Fruit fly (Drosophila melanogaster) whole organism, embryonic: Measurements from ENCODE around the gene CG14961.
A peak's percentile ranks its signal among the peaks of the same experiment; 100 is the strongest.

ENCODE experiments used
- Bteb2 ChIP-seq: fragments of 200-800 bp; sonication (Bioruptor generic); optimal IDR thresholded peaks from 2 replicates; lab custom pipeline; 2016; ENCODE audit warnings: missing biosample characterization, missing genetic modification characterization
- C15 ChIP-seq: fragments of 200-800 bp; sonication (Bioruptor generic); IDR thresholded peaks from 3 replicates; pipeline ENCODE4 v1.3.6; 2022; ENCODE audit warnings: missing biosample characterization, missing genetic modification characterization
- CG10366 ChIP-seq: fragments of 200-800 bp; sonication (Bioruptor generic); IDR thresholded peaks from 2 replicates; pipeline ENCODE4 v1.3.6; 2022; ENCODE audit warnings: missing biosample characterization, missing genetic modification characterization
- CG12219 ChIP-seq: fragments of 200-800 bp; sonication (Bioruptor generic); optimal IDR thresholded peaks from 3 replicates; lab custom pipeline; 2018; ENCODE audit warnings: missing biosample characterization, mild to moderate bottlenecking, missing genetic modification characterization
- CG14050 ChIP-seq: fragments of 200-800 bp; sonication (Bioruptor generic); IDR thresholded peaks from 3 replicates; pipeline ENCODE4 v1.3.6; 2022; ENCODE audit warnings: missing biosample characterization, missing genetic modification characterization
- CG1647 ChIP-seq: fragments of 200-800 bp; sonication (Bioruptor generic); optimal IDR thresholded peaks from 3 replicates; lab custom pipeline; 2016; ENCODE audit warnings: missing biosample characterization, missing genetic modification characterization
- CG16813 ChIP-seq: fragments of 200-800 bp; sonication (Bioruptor generic); IDR thresholded peaks from 3 replicates; pipeline ENCODE4 v1.3.6; 2022; ENCODE audit warnings: missing biosample characterization, missing genetic modification characterization; ENCODE audit not compliant: partially characterized antibody
- CG16863 ChIP-seq: fragments of 200-800 bp; sonication (Bioruptor generic); optimal IDR thresholded peaks from 3 replicates; lab custom pipeline; 2016; ENCODE audit warnings: missing biosample characterization, missing genetic modification characterization
- CG17328 ChIP-seq: fragments of 200-800 bp; sonication (Bioruptor generic); IDR thresholded peaks from 2 replicates; pipeline ENCODE4 v1.3.6; 2022; ENCODE audit warnings: missing biosample characterization, missing genetic modification characterization
- CG18262 ChIP-seq: fragments of 200-800 bp; optimal IDR thresholded peaks from 3 replicates; lab custom pipeline; 2019; ENCODE audit warnings: missing biosample characterization, mild to moderate bottlenecking, missing genetic modification characterization, moderate library complexity
- CG18599 ChIP-seq: fragments of 200-800 bp; sonication (Bioruptor generic); optimal IDR thresholded peaks from 3 replicates; lab custom pipeline; 2017; ENCODE audit warnings: missing biosample characterization, missing genetic modification characterization, mild to moderate bottlenecking, moderate library complexity, missing genetic modification reagents
- CG18764 ChIP-seq: fragments of 200-800 bp; sonication (Bioruptor generic); optimal IDR thresholded peaks from 3 replicates; lab custom pipeline; 2016; ENCODE audit warnings: missing biosample characterization, missing genetic modification characterization
- CG2129 ChIP-seq: fragments of 200-800 bp; sonication (Bioruptor generic); IDR thresholded peaks from 2 replicates; pipeline ENCODE4 v1.3.6; 2022; ENCODE audit warnings: missing biosample characterization, missing genetic modification characterization; ENCODE audit not compliant: partially characterized antibody
- CG31224 ChIP-seq: fragments of 200-800 bp; sonication (Bioruptor generic); IDR thresholded peaks from 2 replicates; pipeline ENCODE4 v1.3.6; 2022; ENCODE audit warnings: missing biosample characterization, missing genetic modification characterization
- CG32772 ChIP-seq: fragments of 200-800 bp; sonication (Bioruptor generic); IDR thresholded peaks from 2 replicates; pipeline ENCODE4 v1.3.6; 2022; ENCODE audit warnings: missing biosample characterization, missing genetic modification characterization
- CG4617 ChIP-seq: fragments of 200-800 bp; sonication (Bioruptor generic); optimal IDR thresholded peaks from 3 replicates; lab custom pipeline; 2016; ENCODE audit warnings: missing biosample characterization, missing genetic modification characterization, borderline replicate concordance
- CG6254 ChIP-seq: fragments of 200-800 bp; sonication (Bioruptor generic); optimal IDR thresholded peaks from 3 replicates; lab custom pipeline; 2017; ENCODE audit warnings: mild to moderate bottlenecking, missing biosample characterization, missing genetic modification reagents, missing genetic modification characterization
- CG7357 ChIP-seq: fragments of 200-800 bp; sonication (Bioruptor generic); IDR thresholded peaks from 3 replicates; pipeline ENCODE4 v1.3.6; 2022; ENCODE audit warnings: missing biosample characterization, missing genetic modification characterization
- CG8089 ChIP-seq: fragments of 200-800 bp; sonication (Bioruptor generic); optimal IDR thresholded peaks from 3 replicates; lab custom pipeline; 2016; ENCODE audit warnings: missing biosample characterization, missing genetic modification characterization
- CG8388 ChIP-seq: fragments of 200-800 bp; sonication (Bioruptor generic); optimal IDR thresholded peaks from 2 replicates; lab custom pipeline; 2019; ENCODE audit warnings: missing biosample characterization, mild to moderate bottlenecking, missing genetic modification characterization, moderate library complexity
- CG9609 ChIP-seq: fragments of 200-800 bp; sonication (Bioruptor generic); optimal IDR thresholded peaks from 3 replicates; lab custom pipeline; 2016; ENCODE audit warnings: missing biosample characterization, missing genetic modification characterization
- D19A ChIP-seq: fragments of 200-800 bp; optimal IDR thresholded peaks from 3 replicates; lab custom pipeline; 2019; ENCODE audit warnings: missing biosample characterization, mild to moderate bottlenecking, missing genetic modification characterization, moderate library complexity
- Deaf1 ChIP-seq: fragments of 200-800 bp; optimal IDR thresholded peaks from 3 replicates; lab custom pipeline; 2019; ENCODE audit warnings: missing biosample characterization, mild to moderate bottlenecking, missing genetic modification characterization, moderate library complexity
- Dek ChIP-seq: fragments of 200-800 bp; sonication (Bioruptor generic); optimal IDR thresholded peaks from 3 replicates; lab custom pipeline; 2019; ENCODE audit warnings: missing biosample characterization, mild to moderate bottlenecking, missing genetic modification characterization, moderate library complexity
- Dref ChIP-seq: fragments of 200-800 bp; sonication (Bioruptor generic); IDR thresholded peaks from 2 replicates; pipeline ENCODE4 v1.3.6; 2022; ENCODE audit warnings: missing biosample characterization, missing genetic modification characterization
- HmgD ChIP-seq: fragments of 200-800 bp; sonication (Bioruptor generic); optimal IDR thresholded peaks from 3 replicates; lab custom pipeline; 2016; ENCODE audit warnings: missing biosample characterization, missing genetic modification characterization
- Hr39 ChIP-seq: fragments of >200 bp; optimal IDR thresholded peaks from 2 replicates; lab custom pipeline; 2017
- NFAT ChIP-seq: fragments of 200-800 bp; sonication (Bioruptor generic); IDR thresholded peaks from 2 replicates; pipeline ENCODE4 v1.3.6; 2022; ENCODE audit warnings: missing biosample characterization, missing genetic modification characterization
- NfI ChIP-seq: fragments of 200-800 bp; sonication (Bioruptor generic); optimal IDR thresholded peaks from 3 replicates; lab custom pipeline; 2018; ENCODE audit warnings: missing biosample characterization, mild to moderate bottlenecking, missing genetic modification characterization, moderate library complexity
- Rx ChIP-seq: fragments of 200-800 bp; sonication (Bioruptor generic); IDR thresholded peaks from 2 replicates; pipeline ENCODE4 v1.3.6; 2022; ENCODE audit warnings: missing biosample characterization, missing genetic modification characterization
- Scr ChIP-seq: fragments of 200-800 bp; sonication (Bioruptor generic); IDR thresholded peaks from 2 replicates; pipeline ENCODE4 v1.3.6; 2022; ENCODE audit warnings: missing biosample characterization, missing genetic modification characterization; ENCODE audit not compliant: partially characterized antibody
- Usf ChIP-seq: fragments of 200-800 bp; sonication (Bioruptor generic); optimal IDR thresholded peaks from 2 replicates; lab custom pipeline; 2017; ENCODE audit warnings: missing genotype, missing biosample characterization, missing genetic modification characterization
- Xrp1 ChIP-seq: fragments of 200-800 bp; sonication (Bioruptor generic); IDR thresholded peaks from 2 replicates; pipeline ENCODE4 v1.3.6; 2022; ENCODE audit warnings: missing biosample characterization, missing genetic modification characterization
- ara ChIP-seq: fragments of 200-800 bp; sonication (Bioruptor generic); IDR thresholded peaks from 2 replicates; pipeline ENCODE4 v1.3.6; 2022; ENCODE audit warnings: missing biosample characterization, missing genetic modification characterization
- bbx ChIP-seq: fragments of 200-800 bp; sonication (Bioruptor generic); IDR thresholded peaks from 2 replicates; pipeline ENCODE4 v1.3.6; 2022; ENCODE audit warnings: missing biosample characterization, missing genetic modification characterization; ENCODE audit not compliant: partially characterized antibody
- cad ChIP-seq: fragments of >200 bp; optimal IDR thresholded peaks from 2 replicates; lab custom pipeline; 2017; ENCODE audit warnings: missing biosample characterization, missing genetic modification characterization
- ci ChIP-seq: fragments of 200-800 bp; sonication (Bioruptor generic); IDR thresholded peaks from 3 replicates; pipeline ENCODE4 v1.3.6; 2022; ENCODE audit warnings: missing biosample characterization, missing genetic modification characterization
- croc ChIP-seq: fragments of 200-800 bp; sonication (Bioruptor generic); conservative IDR thresholded peaks from 3 replicates; pipeline ENCODE4 v1.3.6; 2022; ENCODE audit warnings: missing biosample characterization, missing genetic modification characterization
- da ChIP-seq: fragments of 200-800 bp; sonication (Bioruptor generic); optimal IDR thresholded peaks from 2 replicates; lab custom pipeline; 2016; ENCODE audit warnings: missing biosample characterization, missing genetic modification characterization
- dimm ChIP-seq: fragments of 200-800 bp; sonication (Bioruptor generic); IDR thresholded peaks from 2 replicates; pipeline ENCODE4 v1.3.6; 2022; ENCODE audit warnings: missing biosample characterization, missing genetic modification characterization
- dysf ChIP-seq: fragments of 200-800 bp; sonication (Bioruptor generic); IDR thresholded peaks from 3 replicates; pipeline ENCODE4 v1.3.6; 2022; ENCODE audit warnings: missing biosample characterization, missing genetic modification characterization
- fd3F ChIP-seq: fragments of 200-800 bp; sonication (Bioruptor generic); optimal IDR thresholded peaks from 2 replicates; lab custom pipeline; 2018; ENCODE audit warnings: missing biosample characterization, mild to moderate bottlenecking, missing genetic modification characterization, moderate library complexity
- gcm2 ChIP-seq: fragments of 200-800 bp; sonication (Bioruptor generic); optimal IDR thresholded peaks from 2 replicates; lab custom pipeline; 2016; ENCODE audit warnings: missing biosample characterization, missing genetic modification characterization
- kah ChIP-seq: fragments of 200-800 bp; sonication (Bioruptor generic); optimal IDR thresholded peaks from 2 replicates; lab custom pipeline; 2018; ENCODE audit warnings: missing biosample characterization, mild to moderate bottlenecking, missing genetic modification characterization
- org-1 ChIP-seq: fragments of 200-800 bp; sonication (Bioruptor generic); optimal IDR thresholded peaks from 2 replicates; lab custom pipeline; 2017; ENCODE audit warnings: missing biosample characterization, missing genetic modification characterization
- slou ChIP-seq: fragments of 200-800 bp; sonication (Bioruptor generic); optimal IDR thresholded peaks from 3 replicates; lab custom pipeline; 2016; ENCODE audit warnings: missing biosample characterization, missing genetic modification characterization
- ssp ChIP-seq: fragments of 200-800 bp; sonication (Bioruptor generic); IDR thresholded peaks from 2 replicates; pipeline ENCODE4 v1.3.6; 2022; ENCODE audit warnings: missing biosample characterization, missing genetic modification characterization
- unc-4 ChIP-seq: fragments of 200-800 bp; sonication (Bioruptor generic); IDR thresholded peaks from 2 replicates; pipeline ENCODE4 v1.3.6; 2022; ENCODE audit warnings: missing biosample characterization, missing genetic modification characterization; ENCODE audit not compliant: partially characterized antibody
- vnd ChIP-seq: fragments of 200-800 bp; sonication (Bioruptor generic); IDR thresholded peaks from 3 replicates; pipeline ENCODE4 v1.3.6; 2022; ENCODE audit warnings: missing biosample characterization, missing genetic modification characterization; ENCODE audit not compliant: partially characterized antibody

The CG14961 gene

DNA sequence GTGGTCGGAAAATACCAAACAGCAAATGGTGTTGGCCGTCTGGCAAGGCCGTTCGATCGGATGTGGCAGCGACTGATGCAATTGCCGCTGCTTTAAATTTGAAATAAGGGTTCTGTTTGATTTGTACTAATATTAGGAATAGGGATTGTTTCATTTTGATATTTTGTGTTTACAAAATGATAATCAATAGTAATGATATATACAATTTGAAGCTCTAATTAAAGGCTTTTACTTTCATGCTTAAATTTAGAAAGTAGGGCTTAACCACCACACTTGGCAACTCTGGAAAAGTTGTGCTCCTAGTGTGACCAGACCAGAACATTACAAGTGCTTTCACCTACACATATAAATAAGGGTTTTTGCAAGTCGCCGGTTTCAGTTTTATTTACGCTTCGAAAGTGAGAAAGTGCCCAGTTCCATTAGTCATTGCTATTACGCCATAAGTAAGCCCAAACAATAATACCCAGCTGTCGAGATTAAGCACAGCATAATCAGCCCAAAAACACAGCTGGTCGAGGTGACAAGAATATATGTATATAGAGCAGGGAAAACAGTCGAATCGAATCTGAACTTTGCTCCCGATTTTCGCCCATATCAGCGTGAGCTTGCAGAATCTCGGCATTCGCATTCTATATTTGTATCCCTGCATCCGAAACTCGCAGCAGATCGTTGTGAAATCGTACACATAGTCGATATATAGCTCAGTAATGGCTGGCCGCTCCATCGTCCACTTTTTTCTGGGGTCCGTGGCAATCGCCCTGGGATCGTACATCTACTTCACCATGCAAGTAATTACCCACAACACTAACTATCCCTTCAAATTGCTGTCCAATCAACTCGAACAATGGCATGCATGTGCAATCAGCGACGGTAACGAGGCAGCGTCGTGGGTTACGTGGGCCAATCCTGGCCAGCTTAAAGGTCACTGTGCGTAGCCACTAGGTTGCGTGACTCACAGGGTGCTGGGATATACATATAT, 3.6 kb upstream of the CG14961 start, which contains the start of gene Gtpx (continued):
- TF ChIP-seq NFAT (GFP tag; lab: Robert Waterston, UW) (no peak), CG14050 (GFP tag; lab: Robert Waterston, UW) (no peak), CG4617 (peak; percentile 10), CG32772 (GFP tag; lab: Robert Waterston, UW) (no peak), fd3F (GFP tag; lab: Kevin White, UChicago) (peak; percentile 29), ssp (no peak), Hr39 (no peak), CG6254 (GFP tag; lab: Kevin White, UChicago) (no peak), cad (GFP tag; lab: Kevin White, UChicago) (no peak), Deaf1 (no peak), CG2129 (no peak), D19A (tag; lab: Kevin White, UChicago) (no peak), da (GFP tag; lab: Kevin White, UChicago) (no peak), Rx (GFP tag; lab: Robert Waterston, UW) (no peak), CG1647 (GFP tag; lab: Kevin White, UChicago) (no peak), gcm2 (GFP tag; lab: Kevin White, UChicago) (no peak), ci (GFP tag; lab: Robert Waterston, UW) (peak; percentile 21; the same call in 1 of the 3 replicates), CG18764 (GFP tag; lab: Kevin White, UChicago) (no peak), NfI (GFP tag; lab: Kevin White, UChicago) (peak; percentile 39), CG18599 (GFP tag; lab: Kevin White, UChicago) (peak; percentile 43), C15 (GFP tag; lab: Robert Waterston, UW) (no peak), HmgD (GFP tag; lab: Kevin White, UChicago) (peak; percentile 29), CG8089 (no peak), dimm (GFP tag; lab: Robert Waterston, UW) (no peak), croc (GFP tag; lab: Robert Waterston, UW) (no peak), Dek (tag; lab: Kevin White, UChicago) (peak; percentile 37), CG12219 (GFP tag; lab: Kevin White, UChicago) (no peak), bbx (no peak), CG9609 (GFP tag; lab: Kevin White, UChicago) (no peak), Xrp1 (GFP tag; lab: Robert Waterston, UW) (peak; percentile 33; the same call in 1 of the 2 replicates), Scr (GFP tag; lab: Robert Waterston, UW) (no peak), CG7357 (GFP tag; lab: Robert Waterston, UW) (no peak), org-1 (GFP tag; lab: Kevin White, UChicago) (no peak), dysf (GFP tag; lab: Robert Waterston, UW) (peak; percentile 28; the same call in 1 of the 3 replicates), CG16863 (GFP tag; lab: Kevin White, UChicago) (no peak), slou (GFP tag; lab: Kevin White, UChicago) (no peak), Usf (no peak), CG18262 (tag; lab: Kevin White, UChicago) (no peak), CG31224 (no peak), CG16813 (GFP tag; lab: Robert Waterston, UW) (no peak), kah (GFP tag; lab: Kevin White, UChicago) (no peak), Dref (GFP tag; lab: Robert Waterston, UW) (peak; percentile 31; the same call in 1 of the 2 replicates), CG10366 (GFP tag; lab: Robert Waterston, UW) (no peak; the same call in 1 of the 2 replicates), CG8388 (GFP tag; lab: Kevin White, UChicago) (peak; percentile 19), ara (GFP tag; lab: Robert Waterston, UW) (no peak), CG17328 (GFP tag; lab: Robert Waterston, UW) (0 out of 2 replicates have a peak, but pooled peaks have one; percentile 41), vnd (GFP tag; lab: Robert Waterston, UW) (no peak), unc-4 (GFP tag; lab: Robert Waterston, UW) (no peak), Bteb2 (GFP tag; lab: Kevin White, UChicago) (peak; percentile 48)
